Worm (Caenorhabditis elegans): ENCODE results near the gene rps-11.

Gene rps-11

ce11 chrIV:11640915-11641314 is 38.5 kb downstream of the rps-11 start, which contains the start of gene ttr-50:
Gene ttr-50, minus strand, starts transcription at chrIV:11641015.
- no peak for TF ChIP-seq klf-2 (GFP tag; conservative IDR thresholded peaks at IDR 0.05)
- no peak for TF ChIP-seq T22C8.4 (GFP tag; IDR thresholded peaks at IDR 0.05)
- TF ChIP-seq med-1 (GFP tag; optimal IDR thresholded peaks at IDR 0.05; ENCODE audit: insufficient read depth): no peak
- TF ChIP-seq tab-1 (GFP tag; IDR thresholded peaks at IDR 0.05): no peak
- TF ChIP-seq ztf-29 (GFP tag; IDR thresholded peaks at IDR 0.05): no peak
- TF ChIP-seq ztf-23 (GFP tag; IDR thresholded peaks at IDR 0.05): no peak
- no peak for TF ChIP-seq cog-1 (tag; optimal IDR thresholded peaks at IDR 0.05)
- TF ChIP-seq flt-1 (GFP tag; IDR thresholded peaks at IDR 0.05): no peak
- TF ChIP-seq ref-1 (GFP tag; conservative IDR thresholded peaks at IDR 0.05): no peak

- TF ChIP-seq ref-1 (GFP tag; conservative IDR thresholded peaks at IDR 0.05) (no peak), tab-1 (GFP tag; IDR thresholded peaks at IDR 0.05) (no peak), ztf-23 (GFP tag; IDR thresholded peaks at IDR 0.05) (no peak), klf-2 (GFP tag; conservative IDR thresholded peaks at IDR 0.05) (no peak), T22C8.4 (GFP tag; IDR thresholded peaks at IDR 0.05) (no peak), cog-1 (tag; optimal IDR thresholded peaks at IDR 0.05) (no peak), ztf-29 (GFP tag; IDR thresholded peaks at IDR 0.05) (no peak), med-1 (GFP tag; optimal IDR thresholded peaks at IDR 0.05; ENCODE audit: insufficient read depth) (no peak), flt-1 (GFP tag; IDR thresholded peaks at IDR 0.05) (no peak)
Measured at ce11 chrIV:11641802-11642201, 39.4 kb downstream of the rps-11 start, which contains the start of gene ZK809.1. Gene ZK809.1, plus strand, starts transcription at chrIV:11642102.

ce11 chrIV:11643829-11644228 is 41.4 kb downstream of the rps-11 start, which contains the start of gene prx-2:
Gene prx-2, plus strand, starts transcription at chrIV:11644129.
- no peak for TF ChIP-seq flt-1 (GFP tag; IDR thresholded peaks at IDR 0.05)
- TF ChIP-seq ref-1 (GFP tag; conservative IDR thresholded peaks at IDR 0.05): no peak

- no peak for TF ChIP-seq tab-1 (GFP tag; IDR thresholded peaks at IDR 0.05)
- no peak for TF ChIP-seq flt-1 (GFP tag; IDR thresholded peaks at IDR 0.05)
- no peak for TF ChIP-seq ztf-29 (GFP tag; IDR thresholded peaks at IDR 0.05)
Measured at ce11 chrIV:11644705-11645104, 42.3 kb downstream of the rps-11 start.

ce11 chrIV:11645354-11645753 is 42.9 kb downstream of the rps-11 start:
- no peak for TF ChIP-seq klf-2 (GFP tag; conservative IDR thresholded peaks at IDR 0.05)
- no peak for TF ChIP-seq cog-1 (tag; optimal IDR thresholded peaks at IDR 0.05)
- TF ChIP-seq flt-1 (GFP tag; IDR thresholded peaks at IDR 0.05): no peak
- no peak for TF ChIP-seq ztf-29 (GFP tag; IDR thresholded peaks at IDR 0.05)
- TF ChIP-seq T22C8.4 (GFP tag; IDR thresholded peaks at IDR 0.05): no peak
- TF ChIP-seq tab-1 (GFP tag; IDR thresholded peaks at IDR 0.05): no peak
- TF ChIP-seq med-1 (GFP tag; optimal IDR thresholded peaks at IDR 0.05; ENCODE audit: insufficient read depth): no peak
- no peak for TF ChIP-seq ref-1 (GFP tag; conservative IDR thresholded peaks at IDR 0.05)
- TF ChIP-seq ztf-23 (GFP tag; IDR thresholded peaks at IDR 0.05): no peak

ce11 chrIV:11646908-11647307 is 44.5 kb downstream of the rps-11 start:
- TF ChIP-seq klf-2 (GFP tag; conservative IDR thresholded peaks at IDR 0.05) (no peak), flt-1 (GFP tag; IDR thresholded peaks at IDR 0.05) (no peak), med-1 (GFP tag; optimal IDR thresholded peaks at IDR 0.05; ENCODE audit: insufficient read depth) (no peak), ztf-23 (GFP tag; IDR thresholded peaks at IDR 0.05) (no peak), tab-1 (GFP tag; IDR thresholded peaks at IDR 0.05) (no peak), ref-1 (GFP tag; conservative IDR thresholded peaks at IDR 0.05) (no peak), cog-1 (tag; optimal IDR thresholded peaks at IDR 0.05) (no peak), ztf-29 (GFP tag; IDR thresholded peaks at IDR 0.05) (no peak), T22C8.4 (GFP tag; IDR thresholded peaks at IDR 0.05) (no peak)

ce11 chrIV:11649031-11649430 is 46.6 kb downstream of the rps-11 start, which contains the start of gene ZK809.8:
Gene ZK809.8, minus strand, starts transcription at chrIV:11649064.
- no peak for TF ChIP-seq T22C8.4 (GFP tag; IDR thresholded peaks at IDR 0.05)

- TF ChIP-seq klf-2 (GFP tag; conservative IDR thresholded peaks at IDR 0.05) (no peak), tab-1 (GFP tag; IDR thresholded peaks at IDR 0.05) (no peak), med-1 (GFP tag; optimal IDR thresholded peaks at IDR 0.05; ENCODE audit: insufficient read depth) (no peak), ref-1 (GFP tag; conservative IDR thresholded peaks at IDR 0.05) (no peak), cog-1 (tag; optimal IDR thresholded peaks at IDR 0.05) (no peak), ztf-29 (GFP tag; IDR thresholded peaks at IDR 0.05) (no peak), T22C8.4 (GFP tag; IDR thresholded peaks at IDR 0.05) (no peak), flt-1 (GFP tag; IDR thresholded peaks at IDR 0.05) (no peak), ztf-23 (GFP tag; IDR thresholded peaks at IDR 0.05) (no peak)
Measured at ce11 chrIV:11650344-11650743, 47.9 kb downstream of the rps-11 start.

- TF ChIP-seq ref-1 (GFP tag; conservative IDR thresholded peaks at IDR 0.05) (no peak), ztf-29 (GFP tag; IDR thresholded peaks at IDR 0.05) (peak; percentile 59; the same call in 1 of the 2 replicates), ztf-23 (GFP tag; IDR thresholded peaks at IDR 0.05) (no peak), cog-1 (tag; optimal IDR thresholded peaks at IDR 0.05) (no peak), tab-1 (GFP tag; IDR thresholded peaks at IDR 0.05) (no peak)
Measured at ce11 chrIV:11651965-11652453, 49.6 kb downstream of the rps-11 start, which contains the start of the genes acl-3 and ndub-6. Gene acl-3, minus strand, starts transcription at chrIV:11652023. Gene ndub-6, plus strand, starts transcription at chrIV:11652403.

All from whole organism, midembryonic.